Worm (Caenorhabditis elegans) whole organism, L3 larva: ENCODE measurements around the gene F43C11.4.

ENCODE experiments used
- nhr-11 ChIP-seq: fragments of 150-350 bp; optimal IDR thresholded peaks from 2 replicates; lab custom pipeline; 2014; ENCODE audit warnings: missing biosample characterization, missing genetic modification characterization
- skn-1 ChIP-seq: fragments of 150-350 bp; optimal IDR thresholded peaks from 2 replicates; lab custom pipeline; 2014; ENCODE audit warnings: missing biosample characterization, missing genetic modification characterization
- unc-62 ChIP-seq: fragments of 150-350 bp; sonication (generic microtip); optimal IDR thresholded peaks from 4 replicates; lab custom pipeline; 2014; ENCODE audit warnings: missing biosample characterization, missing genetic modification reagents, missing genetic modification characterization

- no peak for TF ChIP-seq nhr-11 (tag; lab: Kevin White, UChicago)
- no peak for TF ChIP-seq skn-1 (tag; lab: Kevin White, UChicago)
- TF ChIP-seq unc-62 (GFP tag; lab: Kevin White, UChicago): no peak
Observed at ce11 chrII:2328963-2329442, 17.8 kb upstream of the F43C11.4 start, which contains the start of the genes ZK1240.8 and ZK1240.1.
